Fruit fly (Drosophila melanogaster) whole organism, embryonic: ENCODE data around the gene gukh.

ENCODE experiments used
- ATbp ChIP-seq: fragments of 200-800 bp; sonication (Bioruptor generic); optimal IDR thresholded peaks from 2 replicates; lab custom pipeline; 2017; ENCODE audit warnings: missing biosample characterization, mild to moderate bottlenecking, missing genetic modification characterization, missing genetic modification reagents
- Aef1 ChIP-seq: fragments of 200-800 bp; sonication (Bioruptor generic); IDR thresholded peaks from 3 replicates; pipeline ENCODE4 v1.3.6; 2022; ENCODE audit warnings: missing biosample characterization, missing genetic modification characterization
- B-H2 ChIP-seq: fragments of 200-800 bp; sonication (Bioruptor generic); optimal IDR thresholded peaks from 2 replicates; lab custom pipeline; 2018; ENCODE audit warnings: missing biosample characterization, mild to moderate bottlenecking, missing genetic modification characterization
- CG11085 ChIP-seq: fragments of 200-800 bp; sonication (Bioruptor generic); IDR thresholded peaks from 2 replicates; pipeline ENCODE4 v1.3.6; 2022; ENCODE audit warnings: missing biosample characterization, missing genetic modification characterization
- CG12071 ChIP-seq: fragments of 200-800 bp; sonication (Bioruptor generic); optimal IDR thresholded peaks from 3 replicates; lab custom pipeline; 2018; ENCODE audit warnings: missing biosample characterization, mild to moderate bottlenecking, missing genetic modification characterization
- CG12942 ChIP-seq: fragments of 200-800 bp; sonication (Bioruptor generic); optimal IDR thresholded peaks from 3 replicates; lab custom pipeline; 2016; ENCODE audit warnings: missing biosample characterization, missing genetic modification characterization
- CG13894 ChIP-seq: fragments of 200-800 bp; sonication (Bioruptor generic); optimal IDR thresholded peaks from 3 replicates; lab custom pipeline; 2018; ENCODE audit warnings: missing biosample characterization, mild to moderate bottlenecking, missing genetic modification characterization, moderate library complexity
- CG15479 ChIP-seq: fragments of 200-800 bp; sonication (Bioruptor generic); optimal IDR thresholded peaks from 3 replicates; lab custom pipeline; 2019; ENCODE audit warnings: missing biosample characterization, mild to moderate bottlenecking, missing genetic modification characterization, moderate library complexity
- CG15696 ChIP-seq: fragments of 200-800 bp; sonication (Bioruptor generic); optimal IDR thresholded peaks from 2 replicates; lab custom pipeline; 2019; ENCODE audit warnings: missing biosample characterization, mild to moderate bottlenecking, missing genetic modification characterization, moderate library complexity
- CG16863 ChIP-seq: fragments of 200-800 bp; sonication (Bioruptor generic); optimal IDR thresholded peaks from 3 replicates; lab custom pipeline; 2016; ENCODE audit warnings: missing biosample characterization, missing genetic modification characterization
- CG17912 ChIP-seq: fragments of 200-800 bp; sonication (Bioruptor generic); optimal IDR thresholded peaks from 2 replicates; lab custom pipeline; 2018; ENCODE audit warnings: missing biosample characterization, mild to moderate bottlenecking, missing genetic modification characterization
- CG1792 ChIP-seq: fragments of 200-800 bp; sonication (Bioruptor generic); optimal IDR thresholded peaks from 2 replicates; lab custom pipeline; 2016; ENCODE audit warnings: missing biosample characterization, missing genetic modification characterization
- CG18476 ChIP-seq: fragments of 200-800 bp; sonication (Bioruptor generic); optimal IDR thresholded peaks from 2 replicates; lab custom pipeline; 2016; ENCODE audit warnings: missing biosample characterization, mild to moderate bottlenecking, missing genetic modification characterization
- CG2116 ChIP-seq: fragments of 200-800 bp; sonication (Bioruptor generic); optimal IDR thresholded peaks from 3 replicates; lab custom pipeline; 2018; ENCODE audit warnings: missing biosample characterization, mild to moderate bottlenecking, missing genetic modification characterization
- CG34422 ChIP-seq: fragments of 200-800 bp; sonication (Bioruptor generic); IDR thresholded peaks from 3 replicates; pipeline ENCODE4 v1.3.6; 2022; ENCODE audit warnings: missing biosample characterization, missing genetic modification characterization
- CG43689 ChIP-seq: fragments of 200-800 bp; sonication (Bioruptor generic); IDR thresholded peaks from 2 replicates; pipeline ENCODE4 v1.3.6; 2022; ENCODE audit warnings: missing biosample characterization, missing genetic modification characterization
- CG4730 ChIP-seq: fragments of 200-800 bp; sonication (Bioruptor generic); IDR thresholded peaks from 2 replicates; pipeline ENCODE4 v1.3.6; 2022; ENCODE audit warnings: missing biosample characterization, missing genetic modification characterization
- CG6791 ChIP-seq: fragments of 200-800 bp; sonication (Bioruptor generic); IDR thresholded peaks from 3 replicates; pipeline ENCODE4 v1.3.6; 2022; ENCODE audit warnings: missing biosample characterization, missing genetic modification characterization; ENCODE audit not compliant: partially characterized antibody
- CG7987 ChIP-seq: fragments of 200-800 bp; sonication (Bioruptor generic); optimal IDR thresholded peaks from 2 replicates; lab custom pipeline; 2018; ENCODE audit warnings: missing biosample characterization, mild to moderate bottlenecking, missing genetic modification characterization, moderate library complexity
- CG9817 ChIP-seq: fragments of 200-800 bp; sonication (Bioruptor generic); optimal IDR thresholded peaks from 2 replicates; lab custom pipeline; 2018; ENCODE audit warnings: missing biosample characterization, mild to moderate bottlenecking, missing genetic modification characterization, moderate library complexity
- Dek ChIP-seq: fragments of 200-800 bp; sonication (Bioruptor generic); optimal IDR thresholded peaks from 3 replicates; lab custom pipeline; 2019; ENCODE audit warnings: missing biosample characterization, mild to moderate bottlenecking, missing genetic modification characterization, moderate library complexity
- Doc2 ChIP-seq: fragments of 200-800 bp; sonication (Bioruptor generic); IDR thresholded peaks from 2 replicates; pipeline ENCODE4 v1.3.6; 2022; ENCODE audit warnings: missing biosample characterization, missing genetic modification characterization
- E2f2 ChIP-seq: fragments of 200-800 bp; sonication (Bioruptor generic); IDR thresholded peaks from 2 replicates; pipeline ENCODE4 v1.3.6; 2022; ENCODE audit warnings: missing biosample characterization, missing genetic modification characterization
- HLH54F ChIP-seq: fragments of 200-800 bp; sonication (Bioruptor generic); optimal IDR thresholded peaks from 3 replicates; lab custom pipeline; 2016; ENCODE audit warnings: missing biosample characterization, missing genetic modification characterization
- MESR4 ChIP-seq: fragments of 200-800 bp; sonication (Bioruptor generic); optimal IDR thresholded peaks from 2 replicates; lab custom pipeline; 2018; ENCODE audit warnings: missing biosample characterization, mild to moderate bottlenecking, missing genetic modification characterization, moderate library complexity
- MTF-1 ChIP-seq: fragments of 200-800 bp; sonication (Bioruptor generic); optimal IDR thresholded peaks from 2 replicates; lab custom pipeline; 2018; ENCODE audit warnings: missing biosample characterization, mild to moderate bottlenecking, missing genetic modification characterization, borderline replicate concordance
- Med ChIP-seq: fragments of 200-800 bp; sonication (Bioruptor generic); peaks from one replicate; lab custom pipeline; 2016; ENCODE audit warnings: missing biosample characterization, missing genetic modification characterization, mild to moderate bottlenecking, inconsistent platforms, moderate library complexity
- Mrtf ChIP-seq: fragments of 200-800 bp; sonication (Bioruptor generic); IDR thresholded peaks from 3 replicates; pipeline ENCODE4 v1.3.6; 2022; ENCODE audit warnings: missing biosample characterization, missing genetic modification characterization
- Nf-YB ChIP-seq: fragments of 200-800 bp; sonication (Bioruptor generic); optimal IDR thresholded peaks from 3 replicates; lab custom pipeline; 2019; ENCODE audit warnings: missing biosample characterization, mild to moderate bottlenecking, missing genetic modification characterization, moderate library complexity
- Tbp ChIP-seq: fragments of >200 bp; optimal IDR thresholded peaks from 2 replicates; lab custom pipeline; 2018; ENCODE audit warnings: missing biosample characterization, missing genetic modification characterization
- Xrp1 ChIP-seq: fragments of 200-800 bp; sonication (Bioruptor generic); IDR thresholded peaks from 2 replicates; pipeline ENCODE4 v1.3.6; 2022; ENCODE audit warnings: missing biosample characterization, missing genetic modification characterization
- bab2 ChIP-seq: fragments of 200-800 bp; sonication (Bioruptor generic); optimal IDR thresholded peaks from 2 replicates; lab custom pipeline; 2016; ENCODE audit warnings: missing biosample characterization, missing genetic modification characterization
- cad ChIP-seq: fragments of >200 bp; optimal IDR thresholded peaks from 2 replicates; lab custom pipeline; 2017; ENCODE audit warnings: missing biosample characterization, missing genetic modification characterization
- cas ChIP-seq: fragments of 200-800 bp; sonication (Bioruptor generic); IDR thresholded peaks from 2 replicates; pipeline ENCODE4 v1.3.6; 2022; ENCODE audit warnings: missing biosample characterization, missing genetic modification characterization
- chif ChIP-seq, 2 experiments: fragments of 200-800 bp; sonication (Bioruptor generic); optimal IDR thresholded peaks; 3 replicates each; lab custom pipeline; 2016; ENCODE audit warnings: missing biosample characterization in 2 of 2, missing genetic modification characterization in 2 of 2
- en ChIP-seq: fragments of 200-800 bp; sonication (Bioruptor generic); optimal IDR thresholded peaks from 2 replicates; lab custom pipeline; 2016; ENCODE audit warnings: missing biosample characterization, missing genetic modification characterization
- fd3F ChIP-seq: fragments of 200-800 bp; sonication (Bioruptor generic); optimal IDR thresholded peaks from 2 replicates; lab custom pipeline; 2018; ENCODE audit warnings: missing biosample characterization, mild to moderate bottlenecking, missing genetic modification characterization, moderate library complexity
- grau ChIP-seq: fragments of 200-800 bp; optimal IDR thresholded peaks from 3 replicates; lab custom pipeline; 2019; ENCODE audit warnings: missing biosample characterization, mild to moderate bottlenecking, missing genetic modification characterization, moderate library complexity
- gro ChIP-seq: fragments of 200-800 bp; sonication (Bioruptor generic); optimal IDR thresholded peaks from 2 replicates; lab custom pipeline; 2016; ENCODE audit warnings: missing biosample characterization, missing genetic modification characterization
- ham ChIP-seq: fragments of 200-800 bp; sonication (Bioruptor generic); IDR thresholded peaks from 2 replicates; pipeline ENCODE4 v1.3.6; 2022; ENCODE audit warnings: missing biosample characterization, missing genetic modification characterization
- hb ChIP-seq: fragments of 200-800 bp; sonication (Bioruptor generic); IDR thresholded peaks from 3 replicates; pipeline ENCODE4 v1.3.6; 2022; ENCODE audit warnings: missing biosample characterization, missing genetic modification characterization; ENCODE audit not compliant: partially characterized antibody
- insv ChIP-seq, 2 experiments: fragments of 200-800 bp; sonication (Bioruptor generic); optimal IDR thresholded peaks; 3 replicates each; lab custom pipeline; 2016 to 2018; ENCODE audit warnings: missing biosample characterization in 2 of 2, missing genetic modification characterization in 2 of 2
- kay ChIP-seq: fragments of 200-800 bp; sonication (Bioruptor generic); optimal IDR thresholded peaks from 2 replicates; lab custom pipeline; 2016; ENCODE audit warnings: missing biosample characterization, missing genetic modification characterization
- pan ChIP-seq, 4 experiments: fragments of >200 bp in 3 of 4; fragments of 200-800 bp in 1 of 4; sonication (Bioruptor generic) in 1 of 4; optimal IDR thresholded peaks in 3 of 4; IDR thresholded peaks in 1 of 4; 2 replicates each; pipeline versions ENCODE4 v1.3.6 to Lab custom; 2017 to 2022; ENCODE audit warnings: missing biosample characterization in 2 of 4, missing genetic modification characterization in 2 of 4, mixed read lengths in 1 of 4
- phol ChIP-seq: fragments of 200-800 bp; sonication (Bioruptor generic); optimal IDR thresholded peaks from 3 replicates; lab custom pipeline; 2018; ENCODE audit warnings: missing biosample characterization, mild to moderate bottlenecking, missing genetic modification characterization, moderate library complexity
- pum ChIP-seq: fragments of 200-800 bp; sonication (Bioruptor generic); optimal IDR thresholded peaks from 2 replicates; lab custom pipeline; 2016; ENCODE audit warnings: missing biosample characterization, missing genetic modification characterization
- ranshi ChIP-seq: fragments of 200-800 bp; sonication (Bioruptor generic); IDR thresholded peaks from 2 replicates; pipeline ENCODE4 v1.3.6; 2022; ENCODE audit warnings: missing biosample characterization, missing genetic modification characterization
- scrt ChIP-seq: fragments of 200-800 bp; sonication (Bioruptor generic); optimal IDR thresholded peaks from 2 replicates; lab custom pipeline; 2018; ENCODE audit warnings: missing biosample characterization, mild to moderate bottlenecking, missing genetic modification characterization, moderate library complexity
- twi ChIP-seq: fragments of 200-800 bp; optimal IDR thresholded peaks from 2 replicates; lab custom pipeline; 2019; ENCODE audit warnings: missing biosample characterization, mild to moderate bottlenecking, missing genetic modification characterization, moderate library complexity
- yki ChIP-seq: fragments of >200 bp; optimal IDR thresholded peaks from 3 replicates; lab custom pipeline; 2018

The gukh gene

dm6 chr3R:19028758-19029157 lies 44.9 kb downstream of the gukh start, which contains the start of the genes GatA and P5cr (continued):
- TF ChIP-seq CG15479 (GFP tag; lab: Kevin White, UChicago): no peak
- TF ChIP-seq Aef1: peak; percentile 81
- TF ChIP-seq cas (GFP tag; lab: Robert Waterston, UW): peak; percentile 67; the same call in 1 of the 2 replicates
- TF ChIP-seq bab2 (GFP tag; lab: Kevin White, UChicago): peak; percentile 86
- peak; percentile 82 for TF ChIP-seq grau (tag; lab: Kevin White, UChicago)
- peak; percentile 15 for TF ChIP-seq Nf-YB (GFP tag; lab: Kevin White, UChicago)
- TF ChIP-seq Med (GFP tag; lab: Kevin White, UChicago): peak; percentile 98
- TF ChIP-seq CG4730: peak; percentile 61
- no peak for TF ChIP-seq Doc2 (GFP tag; lab: Robert Waterston, UW)
- TF ChIP-seq CG11085 (GFP tag; lab: Robert Waterston, UW): peak; percentile 82
- TF ChIP-seq ham: peak; percentile 26; the same call in 1 of the 2 replicates
- TF ChIP-seq CG6791 (GFP tag; lab: Robert Waterston, UW): no peak
- peak; percentile 89; the same call in 2 of the 3 replicates for TF ChIP-seq Mrtf (GFP tag; lab: Robert Waterston, UW)
- TF ChIP-seq en (GFP tag; lab: Kevin White, UChicago): peak; percentile 68
- peak; percentile 77; the same call in 1 of the 3 replicates for TF ChIP-seq CG34422 (GFP tag; lab: Robert Waterston, UW)
- peak; percentile 47 for TF ChIP-seq CG17912 (GFP tag; lab: Kevin White, UChicago)
- TF ChIP-seq B-H2 (GFP tag; lab: Kevin White, UChicago): peak; percentile 83
- peak; percentile 84 for TF ChIP-seq pum (GFP tag; lab: Kevin White, UChicago)
- TF ChIP-seq CG2116 (GFP tag; lab: Kevin White, UChicago): peak; percentile 17
- TF ChIP-seq HLH54F (GFP tag; lab: Kevin White, UChicago): peak; percentile 92
- TF ChIP-seq CG43689 (GFP tag; lab: Robert Waterston, UW): no peak; the same call in 1 of the 2 replicates
- TF ChIP-seq cad (GFP tag; lab: Kevin White, UChicago): no peak
- peak; percentile 63 for TF ChIP-seq MESR4 (GFP tag; lab: Kevin White, UChicago)
- TF ChIP-seq CG9817 (tag; lab: Kevin White, UChicago): peak; percentile 85
- TF ChIP-seq chif (GFP tag; optimal IDR thresholded peaks at IDR 0.05; lab: Kevin White, UChicago): peak; percentile 73 to 76
- TF ChIP-seq pan (optimal IDR thresholded peaks at IDR 0.05; lab: Kevin White, UChicago): no peak
- TF ChIP-seq pan (GFP tag; optimal IDR thresholded peaks at IDR 0.05 in 1 of 2, IDR thresholded peaks at IDR 0.05 in 1 of 2): peak in 1 of 2 experiments; percentile 82
- TF ChIP-seq CG12071 (GFP tag; lab: Kevin White, UChicago): peak; percentile 79
- peak; percentile 6 for TF ChIP-seq CG15696 (tag; lab: Kevin White, UChicago)
- TF ChIP-seq fd3F (GFP tag; lab: Kevin White, UChicago): peak; percentile 77
- peak; percentile 84 for TF ChIP-seq Dek
- TF ChIP-seq phol (tag; lab: Kevin White, UChicago): peak; percentile 42
- peak; percentile 85 for TF ChIP-seq CG12942 (GFP tag; lab: Kevin White, UChicago)
- TF ChIP-seq CG13894 (tag; lab: Kevin White, UChicago): peak; percentile 87
- TF ChIP-seq MTF-1 (GFP tag; lab: Kevin White, UChicago): peak; percentile 73
- peak; percentile 62 for TF ChIP-seq kay
- peak; percentile 82 for TF ChIP-seq CG7987 (GFP tag; lab: Kevin White, UChicago)
- TF ChIP-seq CG1792 (GFP tag; lab: Kevin White, UChicago): peak; percentile 80
- TF ChIP-seq ranshi (GFP tag; lab: Robert Waterston, UW): peak; percentile 80
- peak; percentile 58 for TF ChIP-seq ATbp
- peak; percentile 16 for TF ChIP-seq CG18476 (GFP tag; lab: Kevin White, UChicago)
- TF ChIP-seq CG16863 (GFP tag; lab: Kevin White, UChicago): peak; percentile 78
- no peak for TF ChIP-seq insv (GFP tag; optimal IDR thresholded peaks at IDR 0.05; lab: Kevin White, UChicago)
- no peak for TF ChIP-seq scrt
- TF ChIP-seq twi (tag; lab: Kevin White, UChicago): peak; percentile 32
- no peak for TF ChIP-seq Tbp (GFP tag; lab: Kevin White, UChicago)
- peak; percentile 93 for TF ChIP-seq gro (GFP tag; lab: Kevin White, UChicago)
- peak; percentile 60 for TF ChIP-seq Xrp1 (GFP tag; lab: Robert Waterston, UW)
- peak; percentile 61 for TF ChIP-seq E2f2 (GFP tag; lab: Robert Waterston, UW)
- TF ChIP-seq yki (lab: Kevin White, UChicago): no peak
- no peak for TF ChIP-seq hb (GFP tag; lab: Robert Waterston, UW)
